Worm (Caenorhabditis elegans): Measurements from ENCODE around the gene F44E7.4.

ce11 chrV:5726463-5726862 lies 50.3 kb downstream of the F44E7.4 start, which contains the start of gene K09H11.4:
- TF ChIP-seq unc-130 (tag; optimal IDR thresholded peaks at IDR 0.05), result no peak
- no peak for TF ChIP-seq snu-23 (GFP tag; optimal IDR thresholded peaks at IDR 0.05)
- TF ChIP-seq mef-2 (tag; optimal IDR thresholded peaks at IDR 0.05), result no peak
- no peak for TF ChIP-seq ztf-11 (tag; optimal IDR thresholded peaks at IDR 0.05)
- no peak for TF ChIP-seq mep-1 (tag; optimal IDR thresholded peaks at IDR 0.05)
- no peak for TF ChIP-seq lin-13 (GFP tag; optimal IDR thresholded peaks at IDR 0.05)
- TF ChIP-seq nhr-47 (tag; optimal IDR thresholded peaks at IDR 0.05), result no peak
- no peak for TF ChIP-seq aly-2 (tag; optimal IDR thresholded peaks at IDR 0.05)
- no peak for TF ChIP-seq unc-98 (GFP tag; IDR thresholded peaks at IDR 0.05)

All from whole organism, L1 larva.